Worm (Caenorhabditis elegans): ENCODE measurements around the gene gcy-12.

The gcy-12 gene

ce11 chrII:5271729-5272322 lies 40.0 kb upstream of the gcy-12 start, which contains the start of gene drn-1 (continued):
- TF ChIP-seq blmp-1 (tag; optimal IDR thresholded peaks at IDR 0.05) (no peak), snu-23 (GFP tag; optimal IDR thresholded peaks at IDR 0.05) (no peak), xbp-1 (tag; optimal IDR thresholded peaks at IDR 0.05) (no peak), ama-1 (optimal IDR thresholded peaks at IDR 0.05) (no peak), alr-1 (tag; optimal IDR thresholded peaks at IDR 0.05; ENCODE audit: borderline replicate concordance) (no peak), lin-14 (GFP tag; optimal IDR thresholded peaks at IDR 0.05) (peak; percentile 82), isw-1 (GFP tag; IDR thresholded peaks at IDR 0.05) (no peak), ztf-11 (tag; optimal IDR thresholded peaks at IDR 0.05) (no peak), mab-9 (GFP tag; IDR thresholded peaks at IDR 0.05) (no peak), pax-3 (tag; optimal IDR thresholded peaks at IDR 0.05) (no peak), nhr-20 (tag; optimal IDR thresholded peaks at IDR 0.05) (no peak), pag-3 (tag; optimal IDR thresholded peaks at IDR 0.05; ENCODE audit: borderline replicate concordance, insufficient read depth) (no peak), fkh-4 (tag; optimal IDR thresholded peaks at IDR 0.05; ENCODE audit: borderline replicate concordance) (no peak), nhr-71 (tag; optimal IDR thresholded peaks at IDR 0.05) (peak; percentile 20), lin-15B (tag; optimal IDR thresholded peaks at IDR 0.05) (no peak), nhr-28 (tag; optimal IDR thresholded peaks at IDR 0.05) (no peak), lir-3 (tag; optimal IDR thresholded peaks at IDR 0.05; ENCODE audit: poor library complexity) (no peak), rnt-1 (tag; optimal IDR thresholded peaks at IDR 0.05) (no peak), unc-98 (GFP tag; IDR thresholded peaks at IDR 0.05) (no peak), mef-2 (tag; optimal IDR thresholded peaks at IDR 0.05) (no peak)

- TF ChIP-seq unc-86 (tag; optimal IDR thresholded peaks at IDR 0.05) (peak; percentile 46), jun-1 (tag; optimal IDR thresholded peaks at IDR 0.05) (no peak), hlh-17 (GFP tag; optimal IDR thresholded peaks at IDR 0.05; ENCODE audit: borderline replicate concordance) (no peak), efl-1 (optimal IDR thresholded peaks at IDR 0.05) (no peak), efl-1 (GFP tag; optimal IDR thresholded peaks at IDR 0.05 in 1 of 2) (no peak), mab-9 (GFP tag; IDR thresholded peaks at IDR 0.05) (no peak), ztf-4 (tag; optimal IDR thresholded peaks at IDR 0.05) (no peak), nhr-12 (tag; optimal IDR thresholded peaks at IDR 0.05) (no peak), lin-39 (tag; optimal IDR thresholded peaks at IDR 0.05) (no peak), mef-2 (tag; optimal IDR thresholded peaks at IDR 0.05) (no peak), C04F5.9 (tag; optimal IDR thresholded peaks at IDR 0.05) (no peak), nhr-47 (tag; optimal IDR thresholded peaks at IDR 0.05) (no peak), isw-1 (GFP tag; IDR thresholded peaks at IDR 0.05) (no peak), fkh-8 (tag; optimal IDR thresholded peaks at IDR 0.05) (peak; percentile 37), ceh-82 (tag; optimal IDR thresholded peaks at IDR 0.05) (peak in 1 of 3 experiments; percentile 19), egl-13 (tag; optimal IDR thresholded peaks at IDR 0.05) (no peak), ceh-8 (GFP tag; optimal IDR thresholded peaks at IDR 0.05) (no peak), lir-3 (tag; optimal IDR thresholded peaks at IDR 0.05; ENCODE audit: poor library complexity) (no peak), unc-30 (tag; optimal IDR thresholded peaks at IDR 0.05) (no peak), C16A3.4 (tag; optimal IDR thresholded peaks at IDR 0.05) (no peak), lin-35 (GFP tag; optimal IDR thresholded peaks at IDR 0.05) (no peak), vab-15 (tag; optimal IDR thresholded peaks at IDR 0.05) (no peak), elt-2 (tag; optimal IDR thresholded peaks at IDR 0.05) (no peak), grh-1 (GFP tag; IDR thresholded peaks at IDR 0.05) (no peak), hpl-2 (GFP tag; optimal IDR thresholded peaks at IDR 0.05) (no peak), lin-14 (GFP tag; optimal IDR thresholded peaks at IDR 0.05) (peak; percentile 90), C34B4.2 (tag; optimal IDR thresholded peaks at IDR 0.05) (no peak), efl-3 (GFP tag; optimal IDR thresholded peaks at IDR 0.05) (no peak), snu-23 (GFP tag; optimal IDR thresholded peaks at IDR 0.05) (peak; percentile 6), lsy-2 (tag; optimal IDR thresholded peaks at IDR 0.05) (peak in 1 of 2 experiments; percentile 47), nhr-19 (GFP tag; conservative IDR thresholded peaks at IDR 0.05) (no peak), nhr-28 (tag; optimal IDR thresholded peaks at IDR 0.05) (no peak), hlh-4 (tag; optimal IDR thresholded peaks at IDR 0.05) (no peak), fkh-10 (GFP tag; optimal IDR thresholded peaks at IDR 0.05) (peak; percentile 74), fkh-4 (tag; optimal IDR thresholded peaks at IDR 0.05; ENCODE audit: borderline replicate concordance) (no peak), Y116A8C.19 (tag; optimal IDR thresholded peaks at IDR 0.05; ENCODE audit: borderline replicate concordance) (no peak), aly-2 (tag; optimal IDR thresholded peaks at IDR 0.05) (no peak), nhr-90 (tag; optimal IDR thresholded peaks at IDR 0.05; ENCODE audit: poor library complexity) (no peak)
These were observed 35.1 kb upstream of the gcy-12 start for ce11 chrII:5276736-5277135.

Data from whole organism, L1 larva.